Worm (Caenorhabditis elegans): ENCODE results near the gene Y54G2A.40.

ce11 chrIV:2820408-2820807 lies 25.9 kb upstream of the Y54G2A.40 start, which contains the start of gene Y54G2A.37:
- no peak for TF ChIP-seq lin-35 (GFP tag; optimal IDR thresholded peaks at IDR 0.05)
- TF ChIP-seq unc-130 (tag; optimal IDR thresholded peaks at IDR 0.05), result no peak
- TF ChIP-seq unc-62 (GFP tag; optimal IDR thresholded peaks at IDR 0.05), result no peak
- no peak for TF ChIP-seq rnt-1 (tag; optimal IDR thresholded peaks at IDR 0.05)
- TF ChIP-seq egl-13 (tag; optimal IDR thresholded peaks at IDR 0.05), result no peak
- no peak for TF ChIP-seq fos-1 (tag; optimal IDR thresholded peaks at IDR 0.05)
- TF ChIP-seq jun-1 (tag; optimal IDR thresholded peaks at IDR 0.05), result no peak
- TF ChIP-seq ceh-63 (GFP tag; optimal IDR thresholded peaks at IDR 0.05), result no peak
- TF ChIP-seq lin-13 (GFP tag; optimal IDR thresholded peaks at IDR 0.05), result no peak
